Fruit fly (Drosophila melanogaster) S2 (cell line): ENCODE measurements around the gene bun.

Source experiments
- CG8478 ChIP-seq: fragments of >200 bp; optimal IDR thresholded peaks from 2 replicates; lab custom pipeline; 2018
- CTCF ChIP-seq, 2 experiments: fragments of >200 bp; optimal IDR thresholded peaks; 2 replicates each; lab custom pipeline; 2018

- TF ChIP-seq CTCF (optimal IDR thresholded peaks at IDR 0.05; lab: Kevin White, UChicago) (no peak), CG8478 (lab: Kevin White, UChicago) (no peak)
Observed at dm6 chr2L:12473583-12473982, 72.8 kb downstream of the bun start.
